Worm (Caenorhabditis elegans) whole organism, L2 larva: ENCODE measurements around the gene nhr-19.

Experiments
- fos-1 ChIP-seq: fragments of 150-350 bp; optimal IDR thresholded peaks from 2 replicates; lab custom pipeline; 2014; ENCODE audit warnings: missing biosample characterization, missing genetic modification characterization
- nhr-77 ChIP-seq: fragments of 150-350 bp; optimal IDR thresholded peaks from 2 replicates; lab custom pipeline; 2014; ENCODE audit warnings: missing biosample characterization, missing genetic modification characterization
- sma-9 ChIP-seq, 2 experiments: fragments of 150-350 bp in 1 of 2; sonication (generic microtip) in 1 of 2; optimal IDR thresholded peaks; 2 replicates each; lab custom pipeline; 2014 to 2016; ENCODE audit warnings: missing genetic modification characterization in 2 of 2, mild to moderate bottlenecking in 1 of 2, missing biosample characterization in 1 of 2, missing compliant biosample characterization in 1 of 2, missing genetic modification reagents in 1 of 2, moderate library complexity in 1 of 2
- unc-39 ChIP-seq: fragments of 150-350 bp; optimal IDR thresholded peaks from 2 replicates; lab custom pipeline; 2014; ENCODE audit warnings: missing biosample characterization, missing genetic modification characterization
- unc-62 ChIP-seq: fragments of 150-350 bp; optimal IDR thresholded peaks from 2 replicates; lab custom pipeline; 2014; ENCODE audit warnings: missing biosample characterization, missing genetic modification reagents, missing genetic modification characterization

ce11 chrII:9591071-9591470 is 14.3 kb downstream of the nhr-19 start, which contains the start of the genes E02H1.1 and tag-124:
- TF ChIP-seq sma-9 (GFP tag; optimal IDR thresholded peaks at IDR 0.05; lab: Kevin White, UChicago) (peak; percentile 92), sma-9 (tag; optimal IDR thresholded peaks at IDR 0.05; lab: Kevin White, UChicago) (no peak), fos-1 (tag; lab: Kevin White, UChicago) (peak; percentile 27), nhr-77 (tag; lab: Kevin White, UChicago) (no peak), unc-62 (no peak), unc-39 (tag; lab: Kevin White, UChicago) (no peak)
